Fruit fly (Drosophila melanogaster): Measurements from ENCODE around the gene Brms1.

The Brms1 gene

dm6 chrX:12909577-12910426 is at the start of gene Brms1, which contains the start of gene CG4645:
Gene Brms1, minus strand, starts transcription at chrX:12909622.
Gene CG4645, plus strand, starts transcription at chrX:12909953.
- no peak for TF ChIP-seq Dll (optimal IDR thresholded peaks at IDR 0.05)
- no peak for TF ChIP-seq EcR (GFP tag; optimal IDR thresholded peaks at IDR 0.05)
- TF ChIP-seq usp (GFP tag; optimal IDR thresholded peaks at IDR 0.05), result no peak
- no peak for TF ChIP-seq psq (optimal IDR thresholded peaks at IDR 0.05)

DNA sequence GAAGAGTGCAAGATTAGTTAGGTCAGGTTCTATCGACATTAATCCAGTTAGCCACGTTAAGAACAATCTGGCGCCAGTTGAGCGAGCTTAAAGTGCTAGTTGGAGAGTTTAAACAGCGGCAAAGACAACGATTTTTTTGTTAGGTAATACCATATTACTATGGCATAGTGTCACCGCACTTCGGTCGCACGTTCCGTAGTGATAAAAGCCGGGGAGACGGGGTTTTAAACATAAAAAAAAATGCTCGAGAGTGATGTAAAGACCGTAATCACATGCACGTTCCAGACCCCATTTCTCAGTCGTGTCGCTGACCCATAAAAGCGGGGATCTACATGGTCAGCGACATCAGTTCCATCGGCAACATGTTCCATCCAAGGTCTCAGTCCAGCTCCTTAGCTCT is 49.5 kb upstream of the Brms1 start, which contains the start of gene CG32642:
Gene CG32642, plus strand, starts transcription at position 301 of the 400 bp plus-strand sequence.
- TF ChIP-seq pan (optimal IDR thresholded peaks at IDR 0.05) (no peak), EcR (GFP tag; optimal IDR thresholded peaks at IDR 0.05) (no peak), Dll (optimal IDR thresholded peaks at IDR 0.05) (no peak), usp (GFP tag; optimal IDR thresholded peaks at IDR 0.05) (no peak), psq (optimal IDR thresholded peaks at IDR 0.05) (no peak), CG8478 (optimal IDR thresholded peaks at IDR 0.05) (no peak)

dm6 chrX:12957412-12957895 is 48.0 kb upstream of the Brms1 start, which contains the start of gene hec:
Gene hec, minus strand, starts transcription at chrX:12957462.
- TF ChIP-seq EcR (GFP tag; optimal IDR thresholded peaks at IDR 0.05) (no peak), pan (optimal IDR thresholded peaks at IDR 0.05) (no peak), usp (GFP tag; optimal IDR thresholded peaks at IDR 0.05) (no peak), CG8478 (optimal IDR thresholded peaks at IDR 0.05) (no peak), psq (optimal IDR thresholded peaks at IDR 0.05) (no peak)

DNA sequence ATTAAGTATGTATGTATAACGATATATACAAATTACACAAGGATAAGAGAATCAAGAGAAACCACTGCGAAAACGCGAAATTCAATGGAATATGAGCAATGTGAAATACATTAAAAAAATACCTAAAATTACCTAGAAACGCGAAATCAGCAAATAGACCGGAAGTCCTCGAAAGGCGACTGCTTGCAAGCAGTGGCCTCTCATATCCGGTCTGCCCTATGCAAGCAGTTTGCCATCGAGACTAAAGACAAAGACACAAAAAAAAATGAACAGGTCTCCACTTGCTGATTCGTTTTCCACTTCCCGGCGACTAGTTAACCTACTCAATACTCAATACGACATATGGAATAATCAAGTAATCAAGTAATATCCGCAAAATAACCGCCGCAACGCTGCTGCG is 38.2 kb upstream of the Brms1 start:
- no peak for TF ChIP-seq psq (optimal IDR thresholded peaks at IDR 0.05)
- no peak for TF ChIP-seq usp (GFP tag; optimal IDR thresholded peaks at IDR 0.05)
- no peak for TF ChIP-seq CG8478 (optimal IDR thresholded peaks at IDR 0.05)
- no peak for TF ChIP-seq EcR (GFP tag; optimal IDR thresholded peaks at IDR 0.05)
- TF ChIP-seq pan (optimal IDR thresholded peaks at IDR 0.05), result no peak
- TF ChIP-seq Dll (optimal IDR thresholded peaks at IDR 0.05), result no peak

DNA sequence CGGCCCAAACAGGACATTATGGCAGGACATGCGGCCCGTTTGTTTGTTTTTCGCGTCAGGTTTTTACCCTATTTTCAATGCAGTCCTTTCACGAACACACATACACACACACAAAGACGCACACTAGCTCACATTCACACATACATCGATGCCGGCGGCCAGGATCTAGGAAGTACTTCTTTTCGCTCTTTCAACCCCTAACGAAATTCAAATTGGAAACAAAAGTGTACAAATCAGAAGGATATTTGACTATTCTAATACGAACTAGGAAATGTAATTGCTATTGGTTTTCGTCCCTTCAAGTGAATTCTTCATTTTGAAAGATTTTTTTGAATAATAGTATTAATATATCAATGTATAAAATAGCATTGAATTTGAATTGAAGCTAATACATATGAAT is 31.0 kb upstream of the Brms1 start:
- TF ChIP-seq EcR (GFP tag; optimal IDR thresholded peaks at IDR 0.05), result no peak
- no peak for TF ChIP-seq Dll (optimal IDR thresholded peaks at IDR 0.05)
- no peak for TF ChIP-seq usp (GFP tag; optimal IDR thresholded peaks at IDR 0.05)
- no peak for TF ChIP-seq psq (optimal IDR thresholded peaks at IDR 0.05)
- no peak for TF ChIP-seq pan (optimal IDR thresholded peaks at IDR 0.05)
- no peak for TF ChIP-seq CG8478 (optimal IDR thresholded peaks at IDR 0.05)

dm6 chrX:12939951-12940350 is 30.5 kb upstream of the Brms1 start:
- no peak for TF ChIP-seq psq (optimal IDR thresholded peaks at IDR 0.05)

DNA sequence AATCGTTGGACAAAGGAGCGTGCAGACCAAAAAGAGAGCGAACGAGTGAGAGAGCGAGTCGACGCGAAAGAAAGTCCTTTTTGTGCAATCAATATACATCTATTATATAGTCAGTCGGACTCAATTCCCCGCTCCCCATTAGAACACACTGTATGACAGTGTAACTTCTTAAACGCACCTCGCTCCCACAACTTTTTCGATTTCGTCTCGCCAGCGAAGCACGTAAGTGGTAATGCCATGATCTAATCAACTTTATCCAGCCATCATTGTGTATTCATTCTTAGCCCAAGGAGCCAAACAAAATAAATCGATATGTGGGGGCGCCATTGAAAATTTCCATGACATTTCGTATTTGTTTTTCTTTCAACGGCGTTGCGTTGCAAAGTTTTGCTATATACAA is 29.6 kb upstream of the Brms1 start:
- no peak for TF ChIP-seq EcR (GFP tag; optimal IDR thresholded peaks at IDR 0.05)
- no peak for TF ChIP-seq CG8478 (optimal IDR thresholded peaks at IDR 0.05)
- no peak for TF ChIP-seq Dll (optimal IDR thresholded peaks at IDR 0.05)
- no peak for TF ChIP-seq psq (optimal IDR thresholded peaks at IDR 0.05)
- no peak for TF ChIP-seq usp (GFP tag; optimal IDR thresholded peaks at IDR 0.05)

- TF ChIP-seq usp (GFP tag; optimal IDR thresholded peaks at IDR 0.05), result no peak
These were observed 28.6 kb upstream of the Brms1 start for dm6 chrX:12937825-12938520.

DNA sequence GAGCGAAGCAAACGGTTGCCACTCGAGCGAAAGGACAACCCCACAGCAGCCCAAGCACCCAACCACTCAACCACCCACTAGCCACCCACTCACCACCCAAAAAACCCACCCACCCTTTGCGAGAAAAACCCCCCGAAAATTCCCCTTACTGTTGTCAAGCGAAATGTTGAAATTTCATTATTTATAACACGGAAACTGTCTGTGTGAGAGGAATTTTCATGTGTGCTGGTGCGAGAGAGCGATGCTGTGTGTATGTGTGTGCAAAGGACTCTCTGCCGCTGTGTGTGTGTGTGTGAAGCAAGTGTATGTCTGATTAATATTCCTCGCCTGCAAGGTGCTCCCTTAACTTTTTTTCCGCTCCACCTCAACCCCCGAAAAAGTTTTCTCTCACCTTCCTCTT is 20.4 kb upstream of the Brms1 start:
- TF ChIP-seq pan (optimal IDR thresholded peaks at IDR 0.05), result no peak
- no peak for TF ChIP-seq psq (optimal IDR thresholded peaks at IDR 0.05)
- no peak for TF ChIP-seq usp (GFP tag; optimal IDR thresholded peaks at IDR 0.05)

DNA sequence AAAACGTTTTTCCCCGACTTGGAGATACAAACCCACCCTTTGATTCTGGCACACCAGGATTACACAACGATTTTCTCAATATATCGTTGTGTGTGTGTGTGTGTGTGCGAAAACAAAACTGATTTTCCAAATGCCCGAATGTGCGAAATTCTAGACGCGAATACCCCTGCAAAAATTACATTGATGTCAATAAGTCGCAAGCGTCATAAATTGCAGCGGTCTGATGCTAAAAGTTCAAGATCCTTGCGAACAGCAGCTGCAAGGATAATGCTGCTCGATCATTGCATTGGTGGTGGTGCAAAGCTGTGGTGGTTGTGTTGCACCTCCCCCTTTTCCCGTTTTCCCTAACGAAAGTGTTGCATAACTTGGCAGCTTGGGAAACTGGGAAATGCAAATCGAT is 18.2 kb upstream of the Brms1 start:
- TF ChIP-seq psq (optimal IDR thresholded peaks at IDR 0.05), result no peak
- TF ChIP-seq EcR (GFP tag; optimal IDR thresholded peaks at IDR 0.05), result no peak
- no peak for TF ChIP-seq CG8478 (optimal IDR thresholded peaks at IDR 0.05)
- TF ChIP-seq pan (optimal IDR thresholded peaks at IDR 0.05), result no peak
- TF ChIP-seq usp (GFP tag; optimal IDR thresholded peaks at IDR 0.05), result no peak
- no peak for TF ChIP-seq Dll (optimal IDR thresholded peaks at IDR 0.05)

- no peak for TF ChIP-seq EcR (GFP tag; optimal IDR thresholded peaks at IDR 0.05)
- no peak for TF ChIP-seq CG8478 (optimal IDR thresholded peaks at IDR 0.05)
- TF ChIP-seq pan (optimal IDR thresholded peaks at IDR 0.05), result no peak
- TF ChIP-seq Dll (optimal IDR thresholded peaks at IDR 0.05), result no peak
- no peak for TF ChIP-seq psq (optimal IDR thresholded peaks at IDR 0.05)
- no peak for TF ChIP-seq usp (GFP tag; optimal IDR thresholded peaks at IDR 0.05)
These were observed 16.2 kb upstream of the Brms1 start for dm6 chrX:12925426-12926256.

All from whole organism.